Fruit fly (Drosophila melanogaster) whole organism, pupa: ENCODE results near the gene CG6026.

ENCODE experiments used
- CG10348 ChIP-seq: fragments of 200-800 bp; sonication (Bioruptor generic); IDR thresholded peaks from 2 replicates; pipeline ENCODE4 v1.3.6; 2022; ENCODE audit warnings: missing biosample characterization, missing genetic modification characterization
- CG12605 ChIP-seq: fragments of 200-800 bp; sonication (Bioruptor generic); IDR thresholded peaks from 2 replicates; pipeline ENCODE4 v1.3.6; 2022; ENCODE audit warnings: missing biosample characterization, missing genetic modification characterization
- CG13204 ChIP-seq: fragments of 200-800 bp; sonication (Bioruptor generic); optimal IDR thresholded peaks from 2 replicates; lab custom pipeline; 2018; ENCODE audit warnings: missing biosample characterization, mild to moderate bottlenecking, missing genetic modification characterization, moderate library complexity
- CG15710 ChIP-seq: fragments of 200-800 bp; sonication (Bioruptor generic); optimal IDR thresholded peaks from 2 replicates; lab custom pipeline; 2018; ENCODE audit warnings: missing biosample characterization, mild to moderate bottlenecking, missing genetic modification characterization, moderate library complexity
- CG32121 ChIP-seq: fragments of 200-800 bp; sonication (Bioruptor generic); IDR thresholded peaks from 2 replicates; pipeline ENCODE4 v1.3.6; 2022; ENCODE audit warnings: missing biosample characterization, missing genetic modification characterization
- CG34367 ChIP-seq: fragments of 200-800 bp; sonication (Bioruptor generic); optimal IDR thresholded peaks from 2 replicates; lab custom pipeline; 2018; ENCODE audit warnings: missing biosample characterization, mild to moderate bottlenecking, missing genetic modification characterization
- CG8301 ChIP-seq: fragments of 200-800 bp; sonication (Bioruptor generic); optimal IDR thresholded peaks from 2 replicates; lab custom pipeline; 2018; ENCODE audit warnings: missing biosample characterization, mild to moderate bottlenecking, missing genetic modification characterization
- D1 ChIP-seq: fragments of 200-800 bp; sonication (Bioruptor generic); optimal IDR thresholded peaks from 2 replicates; lab custom pipeline; 2018; ENCODE audit warnings: missing biosample characterization, mild to moderate bottlenecking, missing genetic modification characterization, moderate library complexity
- EcR ChIP-seq: fragments of 200-800 bp; sonication (Bioruptor generic); optimal IDR thresholded peaks from 3 replicates; lab custom pipeline; 2019; ENCODE audit warnings: missing biosample characterization, missing genetic modification characterization, mild to moderate bottlenecking, moderate library complexity, missing genetic modification reagents
- Pif1A ChIP-seq: fragments of 200-800 bp; sonication (Bioruptor generic); optimal IDR thresholded peaks from 3 replicates; lab custom pipeline; 2016; ENCODE audit warnings: missing biosample characterization, missing genetic modification characterization
- Snoo ChIP-seq: fragments of 200-800 bp; sonication (Bioruptor generic); optimal IDR thresholded peaks from 3 replicates; lab custom pipeline; 2017; ENCODE audit warnings: missing biosample characterization, mild to moderate bottlenecking, missing genetic modification characterization, inconsistent platforms
- gl ChIP-seq: fragments of 200-800 bp; sonication (Bioruptor generic); optimal IDR thresholded peaks from 2 replicates; lab custom pipeline; 2018; ENCODE audit warnings: missing biosample characterization, mild to moderate bottlenecking, missing genetic modification characterization
- rn ChIP-seq: fragments of 200-800 bp; sonication (Bioruptor generic); IDR thresholded peaks from 2 replicates; pipeline ENCODE4 v1.3.6; 2022; ENCODE audit warnings: missing biosample characterization, missing genetic modification characterization

DNA sequence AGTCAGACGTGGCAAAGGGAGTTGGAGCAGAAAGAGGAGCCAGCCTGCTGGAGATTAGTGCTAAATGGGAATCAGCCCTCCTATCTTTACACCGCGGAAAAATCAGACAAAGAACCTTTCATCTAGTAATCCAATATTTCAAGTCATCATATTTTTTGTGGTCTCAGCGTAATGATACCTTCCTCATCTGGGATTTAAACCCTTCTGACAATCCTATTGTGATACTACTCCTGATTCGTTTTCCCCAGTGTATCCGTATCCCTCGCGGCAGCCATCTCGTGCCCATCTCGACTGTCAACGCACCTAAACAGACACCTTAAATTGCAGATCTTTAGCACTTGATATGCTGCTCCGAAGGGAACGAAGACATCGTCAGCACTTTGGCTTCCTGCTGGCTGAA lies 35.0 kb upstream of the CG6026 start:
- TF ChIP-seq CG32121 (GFP tag; lab: Robert Waterston, UW) (no peak), gl (peak; percentile 8), CG15710 (tag; lab: Kevin White, UChicago) (peak; percentile 52), rn (GFP tag; lab: Robert Waterston, UW) (no peak), CG12605 (no peak), CG8301 (tag; lab: Kevin White, UChicago) (peak; percentile 51), CG34367 (peak; percentile 59), Pif1A (peak; percentile 41), CG13204 (GFP tag; lab: Kevin White, UChicago) (no peak), CG10348 (GFP tag; lab: Robert Waterston, UW) (no peak), EcR (GFP tag; lab: Kevin White, UChicago) (no peak), Snoo (tag; lab: Kevin White, UChicago) (no peak), D1 (tag; lab: Kevin White, UChicago) (no peak)
